Worm (Caenorhabditis elegans) whole organism, late embryonic: ENCODE results near the gene grd-14.

Source experiments
- ama-1 ChIP-seq: fragments of 150-350 bp; optimal IDR thresholded peaks from 2 replicates; lab custom pipeline; 2014
- ceh-18 ChIP-seq: sonication (generic microtip); optimal IDR thresholded peaks from 2 replicates; lab custom pipeline; 2016; ENCODE audit warnings: missing genetic modification characterization, missing compliant biosample characterization
- hlh-15 ChIP-seq: sonication (generic microtip); optimal IDR thresholded peaks from 2 replicates; lab custom pipeline; 2016; ENCODE audit warnings: missing genetic modification characterization, missing compliant biosample characterization
- lin-11 ChIP-seq: fragments of 200-800 bp; sonication (Bioruptor generic); optimal IDR thresholded peaks from 2 replicates; lab custom pipeline; 2018; ENCODE audit warnings: mild to moderate bottlenecking, missing genetic modification characterization, missing compliant biosample characterization
- madf-2 ChIP-seq: sonication (generic microtip); optimal IDR thresholded peaks from 2 replicates; lab custom pipeline; 2017; ENCODE audit warnings: missing genetic modification characterization, missing compliant biosample characterization
- npax-4 ChIP-seq: sonication (generic microtip); optimal IDR thresholded peaks from 2 replicates; lab custom pipeline; 2016; ENCODE audit warnings: missing genetic modification characterization, missing compliant biosample characterization
- ref-2 ChIP-seq: sonication (generic microtip); optimal IDR thresholded peaks from 2 replicates; lab custom pipeline; 2016; ENCODE audit warnings: missing genetic modification characterization, missing compliant biosample characterization

DNA sequence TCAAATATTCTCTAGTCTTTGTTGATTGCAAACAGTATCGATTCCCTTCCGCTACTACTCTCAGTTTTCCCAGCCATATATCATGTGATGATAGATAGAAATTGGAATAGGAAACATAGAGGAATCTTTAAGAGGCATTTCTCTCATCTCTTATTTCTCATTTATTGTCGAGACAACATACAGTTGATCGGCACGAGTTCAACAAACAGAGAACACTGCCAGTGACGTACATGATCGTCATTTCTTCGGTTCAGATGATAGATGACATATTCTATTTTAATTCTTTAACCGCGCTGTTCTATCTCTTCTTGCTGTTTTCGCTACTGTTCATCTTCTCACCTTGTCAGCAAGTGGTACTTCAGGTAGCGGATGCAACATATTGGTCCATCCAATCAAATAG is 24.7 kb upstream of the grd-14 start:
- TF ChIP-seq madf-2 (no peak), npax-4 (tag; lab: Kevin White, UChicago) (no peak), lin-11 (tag; lab: Kevin White, UChicago) (no peak), ceh-18 (tag; lab: Kevin White, UChicago) (no peak), ama-1 (lab: Kevin White, UChicago) (no peak), hlh-15 (tag; lab: Kevin White, UChicago) (no peak), ref-2 (tag; lab: Kevin White, UChicago) (no peak)
